Fruit fly (Drosophila melanogaster) whole organism, embryonic: ENCODE data around the gene CG43131.

Experiments
- CG10321 ChIP-seq: fragments of 200-800 bp; sonication (Bioruptor generic); IDR thresholded peaks from 2 replicates; pipeline ENCODE4 v1.3.6; 2022; ENCODE audit warnings: missing biosample characterization, missing genetic modification characterization
- CG6683 ChIP-seq: fragments of 200-800 bp; sonication (Bioruptor generic); optimal IDR thresholded peaks from 2 replicates; lab custom pipeline; 2017; ENCODE audit warnings: missing biosample characterization, mild to moderate bottlenecking, missing genetic modification characterization, missing genetic modification reagents
- CG9817 ChIP-seq: fragments of 200-800 bp; sonication (Bioruptor generic); optimal IDR thresholded peaks from 2 replicates; lab custom pipeline; 2018; ENCODE audit warnings: missing biosample characterization, mild to moderate bottlenecking, missing genetic modification characterization, moderate library complexity
- Chrac-16 ChIP-seq: fragments of 200-800 bp; sonication (Bioruptor generic); optimal IDR thresholded peaks from 3 replicates; lab custom pipeline; 2016; ENCODE audit warnings: missing biosample characterization, missing genetic modification characterization
- fd102C ChIP-seq: fragments of 200-800 bp; sonication (Bioruptor generic); optimal IDR thresholded peaks from 2 replicates; lab custom pipeline; 2018; ENCODE audit warnings: missing biosample characterization, mild to moderate bottlenecking, missing genetic modification characterization, moderate library complexity
- gce ChIP-seq: fragments of 200-800 bp; sonication (Bioruptor generic); IDR thresholded peaks from 3 replicates; pipeline ENCODE4 v1.3.6; 2022; ENCODE audit warnings: missing biosample characterization, missing genetic modification characterization
- gcm ChIP-seq: fragments of 200-800 bp; sonication (Bioruptor generic); optimal IDR thresholded peaks from 2 replicates; lab custom pipeline; 2019; ENCODE audit warnings: missing biosample characterization, mild to moderate bottlenecking, missing genetic modification characterization, moderate library complexity
- h ChIP-seq: fragments of >200 bp; optimal IDR thresholded peaks from 2 replicates; lab custom pipeline; 2017
- sens ChIP-seq: fragments of 200-800 bp; sonication (Bioruptor generic); peaks from one replicate; lab custom pipeline; 2016; ENCODE audit warnings: missing biosample characterization, missing genetic modification characterization

- no peak for TF ChIP-seq fd102C
- TF ChIP-seq CG9817 (tag; lab: Kevin White, UChicago), result no peak
- TF ChIP-seq gcm (GFP tag; lab: Kevin White, UChicago), result no peak
- no peak for TF ChIP-seq CG6683 (GFP tag; lab: Kevin White, UChicago)
- no peak for TF ChIP-seq Chrac-16 (GFP tag; lab: Kevin White, UChicago)
- TF ChIP-seq sens, result peak; percentile 56
- no peak for TF ChIP-seq gce
- no peak for TF ChIP-seq h (lab: Kevin White, UChicago)
- TF ChIP-seq CG10321 (GFP tag; lab: Robert Waterston, UW), result no peak
These were observed 6.5 kb upstream of the CG43131 start for dm6 chr3R:5115448-5115847.
